Worm (Caenorhabditis elegans): Measurements from ENCODE around the gene ZK662.5.

DNA sequence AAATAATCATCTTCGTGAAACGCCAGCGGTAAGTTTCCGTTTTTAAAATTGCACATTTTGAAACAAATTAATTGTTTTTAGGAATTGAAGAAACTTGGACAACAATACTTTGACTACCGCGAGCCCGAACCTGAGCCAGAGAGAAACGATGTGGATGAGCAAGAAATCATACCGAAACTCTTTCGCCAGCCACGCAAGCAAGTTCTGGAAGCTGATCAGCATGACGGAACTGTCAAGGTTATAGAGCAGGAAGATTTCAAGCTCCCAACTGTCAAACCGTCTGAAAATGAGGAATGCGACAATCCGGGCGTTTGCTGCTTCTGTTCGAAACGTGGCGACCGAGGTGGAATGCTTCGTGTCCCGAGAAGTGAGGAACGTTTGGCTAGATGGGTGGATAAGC, 8.9 kb downstream of the ZK662.5 start:
- TF ChIP-seq fos-1 (tag; optimal IDR thresholded peaks at IDR 0.05), result no peak
- TF ChIP-seq egl-27 (tag; optimal IDR thresholded peaks at IDR 0.05), result no peak
